Worm (Caenorhabditis elegans): ENCODE measurements around the gene Y51H7C.41.

DNA sequence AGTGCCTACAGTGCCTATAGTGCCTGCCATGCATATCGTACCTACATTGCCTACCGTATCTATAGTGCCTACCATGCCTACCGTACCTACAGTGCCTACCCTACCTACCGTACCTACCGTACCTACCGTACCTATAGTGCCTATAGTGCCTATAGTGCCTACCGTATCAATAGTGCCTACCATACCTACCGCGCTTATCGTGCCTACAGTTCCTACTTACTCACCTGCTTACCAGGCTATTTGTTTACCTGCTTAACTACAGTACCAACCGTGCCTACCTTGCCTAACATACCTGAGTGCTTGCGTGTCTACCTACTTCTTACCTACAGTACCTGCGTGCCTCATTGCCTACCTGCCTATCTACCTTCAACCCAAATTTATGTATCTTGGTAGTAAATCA lies 38.4 kb downstream of the Y51H7C.41 start:
- TF ChIP-seq lin-38 (GFP tag; IDR thresholded peaks at IDR 0.05) = no peak
- no peak for TF ChIP-seq lin-39 (tag; optimal IDR thresholded peaks at IDR 0.05)
- TF ChIP-seq sdz-12 (GFP tag; optimal IDR thresholded peaks at IDR 0.05) = no peak
- TF ChIP-seq aly-2 (tag; optimal IDR thresholded peaks at IDR 0.05) = no peak
- TF ChIP-seq lir-3 (tag; optimal IDR thresholded peaks at IDR 0.05) = no peak
